Fruit fly (Drosophila melanogaster) whole organism, embryonic: ENCODE results near the gene Est-Q.
A peak's percentile ranks its signal among the peaks of the same experiment; 100 is the strongest.

Source experiments
- Atf-2 ChIP-seq: fragments of 200-800 bp; sonication (Bioruptor generic); optimal IDR thresholded peaks from 2 replicates; lab custom pipeline; 2016; ENCODE audit warnings: missing biosample characterization, missing genetic modification characterization
- CG14965 ChIP-seq: fragments of 200-800 bp; sonication (Bioruptor generic); optimal IDR thresholded peaks from 2 replicates; lab custom pipeline; 2016; ENCODE audit warnings: missing biosample characterization, missing genetic modification characterization, borderline replicate concordance
- CG15514 ChIP-seq: fragments of 200-800 bp; sonication (Bioruptor generic); optimal IDR thresholded peaks from 3 replicates; lab custom pipeline; 2017; ENCODE audit warnings: missing biosample characterization, missing genetic modification characterization, mild to moderate bottlenecking, moderate library complexity, missing genetic modification reagents
- CG16813 ChIP-seq: fragments of 200-800 bp; sonication (Bioruptor generic); IDR thresholded peaks from 3 replicates; pipeline ENCODE4 v1.3.6; 2022; ENCODE audit warnings: missing biosample characterization, missing genetic modification characterization; ENCODE audit not compliant: partially characterized antibody
- CG17186 ChIP-seq: fragments of 200-800 bp; sonication (Bioruptor generic); optimal IDR thresholded peaks from 3 replicates; lab custom pipeline; 2017; ENCODE audit warnings: missing biosample characterization, missing genetic modification reagents, missing genetic modification characterization
- CG17802 ChIP-seq: fragments of 200-800 bp; sonication (Bioruptor generic); optimal IDR thresholded peaks from 2 replicates; lab custom pipeline; 2018; ENCODE audit warnings: missing biosample characterization, mild to moderate bottlenecking, missing genetic modification characterization, moderate library complexity
- CG1792 ChIP-seq: fragments of 200-800 bp; sonication (Bioruptor generic); optimal IDR thresholded peaks from 2 replicates; lab custom pipeline; 2016; ENCODE audit warnings: missing biosample characterization, missing genetic modification characterization
- CG18619 ChIP-seq: fragments of 200-800 bp; sonication (Bioruptor generic); optimal IDR thresholded peaks from 3 replicates; lab custom pipeline; 2017; ENCODE audit warnings: missing biosample characterization, mild to moderate bottlenecking, missing genetic modification characterization
- CG2120 ChIP-seq: fragments of 200-800 bp; sonication (Bioruptor generic); optimal IDR thresholded peaks from 3 replicates; lab custom pipeline; 2016; ENCODE audit warnings: missing biosample characterization, missing genetic modification characterization
- CG30020 ChIP-seq: fragments of 200-800 bp; optimal IDR thresholded peaks from 2 replicates; lab custom pipeline; 2019; ENCODE audit warnings: missing biosample characterization, mild to moderate bottlenecking, missing genetic modification characterization, moderate library complexity
- CG31365 ChIP-seq: fragments of 200-800 bp; sonication (Bioruptor generic); optimal IDR thresholded peaks from 2 replicates; lab custom pipeline; 2018; ENCODE audit warnings: missing biosample characterization, mild to moderate bottlenecking, missing genetic modification characterization
- CG31441 ChIP-seq: fragments of 200-800 bp; sonication (Bioruptor generic); IDR thresholded peaks from 2 replicates; pipeline ENCODE4 v1.3.6; 2022; ENCODE audit warnings: missing biosample characterization, missing genetic modification characterization
- CG42726 ChIP-seq: fragments of 200-800 bp; sonication (Bioruptor generic); IDR thresholded peaks from 2 replicates; pipeline ENCODE4 v1.3.6; 2022; ENCODE audit warnings: missing biosample characterization, missing genetic modification characterization; ENCODE audit not compliant: partially characterized antibody
- CG43689 ChIP-seq: fragments of 200-800 bp; sonication (Bioruptor generic); IDR thresholded peaks from 2 replicates; pipeline ENCODE4 v1.3.6; 2022; ENCODE audit warnings: missing biosample characterization, missing genetic modification characterization
- CG6654 ChIP-seq: fragments of 200-800 bp; sonication (Bioruptor generic); optimal IDR thresholded peaks from 2 replicates; lab custom pipeline; 2017; ENCODE audit warnings: missing biosample characterization, mild to moderate bottlenecking, missing genetic modification characterization
- CG6683 ChIP-seq: fragments of 200-800 bp; sonication (Bioruptor generic); optimal IDR thresholded peaks from 2 replicates; lab custom pipeline; 2017; ENCODE audit warnings: missing biosample characterization, mild to moderate bottlenecking, missing genetic modification characterization, missing genetic modification reagents
- CG8388 ChIP-seq: fragments of 200-800 bp; sonication (Bioruptor generic); optimal IDR thresholded peaks from 2 replicates; lab custom pipeline; 2019; ENCODE audit warnings: missing biosample characterization, mild to moderate bottlenecking, missing genetic modification characterization, moderate library complexity
- CG9437 ChIP-seq: fragments of 200-800 bp; sonication (Bioruptor generic); optimal IDR thresholded peaks from 2 replicates; lab custom pipeline; 2018; ENCODE audit warnings: missing biosample characterization, mild to moderate bottlenecking, missing genetic modification characterization
- CG9797 ChIP-seq: fragments of 200-800 bp; sonication (Bioruptor generic); optimal IDR thresholded peaks from 3 replicates; lab custom pipeline; 2018; ENCODE audit warnings: missing biosample characterization, mild to moderate bottlenecking, missing genetic modification characterization
- CG9932 ChIP-seq: fragments of 200-800 bp; sonication (Bioruptor generic); IDR thresholded peaks from 2 replicates; pipeline ENCODE4 v1.3.6; 2022; ENCODE audit warnings: missing biosample characterization, missing genetic modification characterization
- CTCF ChIP-seq: fragments of 200-800 bp; sonication (Bioruptor generic); optimal IDR thresholded peaks from 2 replicates; lab custom pipeline; 2017; ENCODE audit warnings: missing biosample characterization, mild to moderate bottlenecking, missing genetic modification characterization, moderate library complexity
- Chrac-16 ChIP-seq: fragments of 200-800 bp; sonication (Bioruptor generic); optimal IDR thresholded peaks from 3 replicates; lab custom pipeline; 2016; ENCODE audit warnings: missing biosample characterization, missing genetic modification characterization
- Dad ChIP-seq: fragments of 200-800 bp; sonication (Bioruptor generic); optimal IDR thresholded peaks from 3 replicates; lab custom pipeline; 2016; ENCODE audit warnings: missing biosample characterization, missing genetic modification characterization
- Dbx ChIP-seq: fragments of 200-800 bp; sonication (Bioruptor generic); IDR thresholded peaks from 3 replicates; pipeline ENCODE4 v1.3.6; 2022; ENCODE audit warnings: missing biosample characterization, missing genetic modification characterization
- Fer2 ChIP-seq: fragments of 200-800 bp; sonication (Bioruptor generic); optimal IDR thresholded peaks from 2 replicates; lab custom pipeline; 2018; ENCODE audit warnings: missing biosample characterization, mild to moderate bottlenecking, missing genetic modification characterization, moderate library complexity
- MTF-1 ChIP-seq: fragments of 200-800 bp; sonication (Bioruptor generic); optimal IDR thresholded peaks from 2 replicates; lab custom pipeline; 2018; ENCODE audit warnings: missing biosample characterization, mild to moderate bottlenecking, missing genetic modification characterization, borderline replicate concordance
- Myb ChIP-seq: fragments of 200-800 bp; sonication (Bioruptor generic); optimal IDR thresholded peaks from 2 replicates; lab custom pipeline; 2016; ENCODE audit warnings: missing biosample characterization, missing genetic modification characterization
- Nf-YB ChIP-seq: fragments of 200-800 bp; sonication (Bioruptor generic); optimal IDR thresholded peaks from 3 replicates; lab custom pipeline; 2019; ENCODE audit warnings: missing biosample characterization, mild to moderate bottlenecking, missing genetic modification characterization, moderate library complexity
- Sox100B ChIP-seq: fragments of 200-800 bp; sonication (Bioruptor generic); optimal IDR thresholded peaks from 3 replicates; lab custom pipeline; 2018; ENCODE audit warnings: missing biosample characterization, mild to moderate bottlenecking, missing genetic modification characterization
- Ssrp ChIP-seq: fragments of 200-800 bp; sonication (Bioruptor generic); optimal IDR thresholded peaks from 2 replicates; lab custom pipeline; 2018; ENCODE audit warnings: missing biosample characterization, mild to moderate bottlenecking, missing genetic modification characterization, moderate library complexity
- Vsx1 ChIP-seq: fragments of 200-800 bp; sonication (Bioruptor generic); optimal IDR thresholded peaks from 2 replicates; lab custom pipeline; 2017; ENCODE audit warnings: missing biosample characterization, mild to moderate bottlenecking, missing genetic modification characterization, missing genetic modification reagents
- ato ChIP-seq: fragments of 200-800 bp; sonication (Bioruptor generic); IDR thresholded peaks from 2 replicates; pipeline ENCODE4 v1.3.6; 2022; ENCODE audit warnings: missing biosample characterization, missing genetic modification characterization; ENCODE audit not compliant: partially characterized antibody
- ci ChIP-seq: fragments of 200-800 bp; sonication (Bioruptor generic); IDR thresholded peaks from 3 replicates; pipeline ENCODE4 v1.3.6; 2022; ENCODE audit warnings: missing biosample characterization, missing genetic modification characterization
- crc ChIP-seq: fragments of 200-800 bp; sonication (Bioruptor generic); optimal IDR thresholded peaks from 2 replicates; lab custom pipeline; 2016; ENCODE audit warnings: missing biosample characterization, missing genetic modification characterization
- gce ChIP-seq: fragments of 200-800 bp; sonication (Bioruptor generic); IDR thresholded peaks from 3 replicates; pipeline ENCODE4 v1.3.6; 2022; ENCODE audit warnings: missing biosample characterization, missing genetic modification characterization
- gsb-n ChIP-seq: fragments of 200-800 bp; sonication (Bioruptor generic); optimal IDR thresholded peaks from 3 replicates; lab custom pipeline; 2018; ENCODE audit warnings: missing biosample characterization, mild to moderate bottlenecking, missing genetic modification characterization
- hbn ChIP-seq: fragments of 200-800 bp; sonication (Bioruptor generic); IDR thresholded peaks from 2 replicates; pipeline ENCODE4 v1.3.6; 2022; ENCODE audit warnings: missing biosample characterization, missing genetic modification characterization; ENCODE audit not compliant: partially characterized antibody
- klu ChIP-seq: fragments of 200-800 bp; sonication (Bioruptor generic); IDR thresholded peaks from 2 replicates; pipeline ENCODE4 v1.3.6; 2022; ENCODE audit warnings: missing biosample characterization, missing genetic modification characterization
- pan ChIP-seq, 4 experiments: fragments of >200 bp in 3 of 4; fragments of 200-800 bp in 1 of 4; sonication (Bioruptor generic) in 1 of 4; optimal IDR thresholded peaks in 3 of 4; IDR thresholded peaks in 1 of 4; 2 replicates each; pipeline versions ENCODE4 v1.3.6 to Lab custom; 2017 to 2022; ENCODE audit warnings: missing biosample characterization in 2 of 4, missing genetic modification characterization in 2 of 4, mixed read lengths in 1 of 4
- ranshi ChIP-seq: fragments of 200-800 bp; sonication (Bioruptor generic); IDR thresholded peaks from 2 replicates; pipeline ENCODE4 v1.3.6; 2022; ENCODE audit warnings: missing biosample characterization, missing genetic modification characterization
- salm ChIP-seq: fragments of 200-800 bp; sonication (Bioruptor generic); optimal IDR thresholded peaks from 2 replicates; lab custom pipeline; 2018; ENCODE audit warnings: missing biosample characterization, mild to moderate bottlenecking, missing genetic modification characterization
- shn ChIP-seq: fragments of 200-800 bp; sonication (Bioruptor generic); optimal IDR thresholded peaks from 3 replicates; lab custom pipeline; 2016; ENCODE audit warnings: missing biosample characterization, missing genetic modification characterization
- sisA ChIP-seq: fragments of 200-800 bp; sonication (Bioruptor generic); IDR thresholded peaks from 2 replicates; pipeline ENCODE4 v1.3.6; 2022; ENCODE audit warnings: missing biosample characterization, missing genetic modification characterization
- sr ChIP-seq: fragments of 200-800 bp; sonication (Bioruptor generic); IDR thresholded peaks from 3 replicates; pipeline ENCODE4 v1.3.6; 2022; ENCODE audit warnings: missing biosample characterization, missing genetic modification characterization
- stc ChIP-seq: fragments of 200-800 bp; sonication (Bioruptor generic); IDR thresholded peaks from 2 replicates; pipeline ENCODE4 v1.3.6; 2022; ENCODE audit warnings: missing biosample characterization, missing genetic modification characterization
- wek ChIP-seq: fragments of 200-800 bp; sonication (Bioruptor generic); optimal IDR thresholded peaks from 3 replicates; lab custom pipeline; 2018; ENCODE audit warnings: missing biosample characterization, mild to moderate bottlenecking, missing genetic modification characterization, moderate library complexity
- yki ChIP-seq: fragments of >200 bp; optimal IDR thresholded peaks from 3 replicates; lab custom pipeline; 2018
- z ChIP-seq: fragments of 200-800 bp; sonication (Bioruptor generic); IDR thresholded peaks from 3 replicates; pipeline ENCODE4 v1.3.6; 2022; ENCODE audit warnings: missing biosample characterization, missing genetic modification characterization

Gene Est-Q

dm6 chr3L:21539245-21540196 is 38.3 kb downstream of the Est-Q start, which contains the start of the genes COX8 and VhaM9.7-b (continued):
- TF ChIP-seq gsb-n (tag; lab: Kevin White, UChicago): no peak
- TF ChIP-seq Dbx: 0 out of 3 replicates have a peak, but pooled peaks have one; percentile 48
- TF ChIP-seq ato (GFP tag; lab: Robert Waterston, UW): peak; percentile 48; the same call in 1 of the 2 replicates
- no peak for TF ChIP-seq Nf-YB (GFP tag; lab: Kevin White, UChicago)
- TF ChIP-seq Chrac-16 (GFP tag; lab: Kevin White, UChicago): peak; percentile 55
- no peak for TF ChIP-seq Myb
- no peak for TF ChIP-seq sr
- TF ChIP-seq CG9437 (GFP tag; lab: Kevin White, UChicago): peak; percentile 61
- TF ChIP-seq CG6654: no peak
- no peak for TF ChIP-seq CG8388 (GFP tag; lab: Kevin White, UChicago)
- TF ChIP-seq CG43689 (GFP tag; lab: Robert Waterston, UW): no peak
- no peak for TF ChIP-seq yki
- TF ChIP-seq Atf-2: peak; percentile 43
- TF ChIP-seq CG31365 (tag; lab: Kevin White, UChicago): no peak
- no peak for TF ChIP-seq wek (GFP tag; lab: Kevin White, UChicago)
- TF ChIP-seq Sox100B (GFP tag; lab: Kevin White, UChicago): peak; percentile 67
- TF ChIP-seq CG31441 (GFP tag; lab: Robert Waterston, UW): no peak
- peak; percentile 40 for TF ChIP-seq CG18619 (GFP tag; lab: Kevin White, UChicago)
- peak; percentile 72 for TF ChIP-seq CG2120
- no peak for TF ChIP-seq CG17186
- peak; percentile 73 for TF ChIP-seq ranshi (GFP tag; lab: Robert Waterston, UW)
- peak; percentile 88 for TF ChIP-seq CG9932 (GFP tag; lab: Robert Waterston, UW)
- no peak; the same call in 1 of the 2 replicates for TF ChIP-seq stc (GFP tag; lab: Robert Waterston, UW)
- TF ChIP-seq hbn (GFP tag; lab: Robert Waterston, UW): peak; percentile 53
- TF ChIP-seq CTCF (GFP tag; lab: Kevin White, UChicago): no peak
- TF ChIP-seq CG30020 (tag; lab: Kevin White, UChicago): peak; percentile 75
- peak; percentile 52 for TF ChIP-seq shn (GFP tag; lab: Kevin White, UChicago)
- TF ChIP-seq CG16813 (GFP tag; lab: Robert Waterston, UW): peak; percentile 80
- TF ChIP-seq CG42726 (GFP tag; lab: Robert Waterston, UW): peak; percentile 79
- no peak for TF ChIP-seq CG15514 (GFP tag; lab: Kevin White, UChicago)
- no peak for TF ChIP-seq Fer2 (tag; lab: Kevin White, UChicago)
- no peak for TF ChIP-seq CG14965
- TF ChIP-seq CG9797 (GFP tag; lab: Kevin White, UChicago): peak; percentile 86
- TF ChIP-seq MTF-1 (GFP tag; lab: Kevin White, UChicago): no peak
- no peak for TF ChIP-seq salm (tag; lab: Kevin White, UChicago)
- no peak for TF ChIP-seq sisA (GFP tag; lab: Robert Waterston, UW)
- no peak for TF ChIP-seq z (GFP tag; lab: Robert Waterston, UW)
- TF ChIP-seq Ssrp (tag; lab: Kevin White, UChicago): peak; percentile 71
- no peak for TF ChIP-seq Vsx1 (GFP tag; lab: Kevin White, UChicago)
- no peak for TF ChIP-seq crc (GFP tag; lab: Kevin White, UChicago)
- peak; percentile 63 for TF ChIP-seq ci
- TF ChIP-seq CG6683 (GFP tag; lab: Kevin White, UChicago): no peak
- TF ChIP-seq klu: peak; percentile 58; the same call in 1 of the 2 replicates
- TF ChIP-seq Dad (GFP tag; lab: Kevin White, UChicago): no peak
- no peak for TF ChIP-seq gce (GFP tag; lab: Robert Waterston, UW)
- TF ChIP-seq CG17802 (tag; lab: Kevin White, UChicago): no peak
- TF ChIP-seq pan (optimal IDR thresholded peaks at IDR 0.05; lab: Kevin White, UChicago): no peak
- TF ChIP-seq pan (GFP tag; optimal IDR thresholded peaks at IDR 0.05 in 1 of 2, IDR thresholded peaks at IDR 0.05 in 1 of 2): peak in 1 of 2 experiments; percentile 37
- no peak for TF ChIP-seq CG1792 (GFP tag; lab: Kevin White, UChicago)
